Worm (Caenorhabditis elegans): ENCODE results near the gene B0507.5.
"Not testable (repeated sequence)": the region's sequence is repeated elsewhere in the genome, so short reads cannot be mapped to it uniquely, and the experiment has no call there.

- TF ChIP-seq nhr-76 (tag; optimal IDR thresholded peaks at IDR 0.05); zag-1 (tag; optimal IDR thresholded peaks at IDR 0.05); ztf-11 (tag; optimal IDR thresholded peaks at IDR 0.05); unc-39 (tag; optimal IDR thresholded peaks at IDR 0.05); ama-1 (optimal IDR thresholded peaks at IDR 0.05); fkh-2 (tag; optimal IDR thresholded peaks at IDR 0.05); fkh-10 (GFP tag; optimal IDR thresholded peaks at IDR 0.05): not testable (repeated sequence)
These were observed 31.3 kb upstream of the B0507.5 start, which contains the start of gene ZC196.8 for ce11 chrV:8722160-8722559.
